Fruit fly (Drosophila melanogaster): ENCODE results near the gene Eig71Eb.

The Eig71Eb gene

DNA sequence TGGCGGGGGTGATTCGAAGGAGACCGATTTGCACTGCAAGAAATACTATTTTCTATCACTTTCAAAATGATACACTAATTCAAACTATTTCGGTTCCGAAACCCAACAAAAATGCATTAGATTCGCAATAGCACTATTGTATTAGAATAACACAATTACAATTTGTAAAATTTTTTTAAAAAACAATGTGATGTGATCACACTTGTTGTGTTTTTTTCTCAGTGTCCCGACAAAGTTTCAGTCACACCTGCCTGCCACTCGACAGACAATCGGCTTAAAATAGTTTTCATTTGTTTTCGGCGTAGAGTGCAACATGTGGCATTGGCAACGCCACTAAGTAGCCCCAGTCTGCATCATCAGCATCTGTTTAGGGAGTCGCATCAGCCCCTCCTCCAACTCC is 25.4 kb downstream of the Eig71Eb start (continued):
- TF ChIP-seq CG4730 (GFP tag; IDR thresholded peaks at IDR 0.05) (no peak), sob (GFP tag; IDR thresholded peaks at IDR 0.05) (no peak), pnt (GFP tag; optimal IDR thresholded peaks at IDR 0.05) (peak; percentile 55), CG7963 (GFP tag; IDR thresholded peaks at IDR 0.05; ENCODE audit: partially characterized antibody) (no peak), CG13287 (GFP tag; IDR thresholded peaks at IDR 0.05; ENCODE audit: partially characterized antibody) (no peak), en (GFP tag; optimal IDR thresholded peaks at IDR 0.05) (no peak), CG8388 (GFP tag; optimal IDR thresholded peaks at IDR 0.05) (peak; percentile 79), CG2116 (GFP tag; optimal IDR thresholded peaks at IDR 0.05) (no peak), mirr (GFP tag; optimal IDR thresholded peaks at IDR 0.05) (no peak), fru (optimal IDR thresholded peaks at IDR 0.05) (no peak), eve (GFP tag; optimal IDR thresholded peaks at IDR 0.05) (peak in 1 of 2 experiments; percentile 52), corto (GFP tag; optimal IDR thresholded peaks at IDR 0.05) (no peak), al (GFP tag; IDR thresholded peaks at IDR 0.05) (no peak), CG10959 (GFP tag; IDR thresholded peaks at IDR 0.05) (peak; percentile 85), CG8290 (GFP tag; optimal IDR thresholded peaks at IDR 0.05) (peak; percentile 62), CG8290 (tag; optimal IDR thresholded peaks at IDR 0.05) (peak in 1 of 2 experiments; percentile 26), CG2199 (GFP tag; IDR thresholded peaks at IDR 0.05) (no peak), slou (GFP tag; optimal IDR thresholded peaks at IDR 0.05) (no peak), Optix (GFP tag; IDR thresholded peaks at IDR 0.05) (no peak; the same call in 2 of the 3 replicates), Mad (GFP tag; optimal IDR thresholded peaks at IDR 0.05) (peak; percentile 41), CG13775 (GFP tag; optimal IDR thresholded peaks at IDR 0.05) (peak; percentile 66), sd (tag; optimal IDR thresholded peaks at IDR 0.05) (no peak), CG31388 (GFP tag; optimal IDR thresholded peaks at IDR 0.05) (no peak), E2f2 (GFP tag; IDR thresholded peaks at IDR 0.05) (no peak), seq (GFP tag; IDR thresholded peaks at IDR 0.05) (no peak), Fer2 (tag; optimal IDR thresholded peaks at IDR 0.05) (no peak), Fer3 (tag; optimal IDR thresholded peaks at IDR 0.05) (peak; percentile 4), NC2β (GFP tag; optimal IDR thresholded peaks at IDR 0.05) (peak; percentile 74), fu2 (GFP tag; optimal IDR thresholded peaks at IDR 0.05) (no peak), Adf1 (GFP tag; IDR thresholded peaks at IDR 0.05) (no peak), ash1 (GFP tag; optimal IDR thresholded peaks at IDR 0.05) (no peak), CG10147 (GFP tag; optimal IDR thresholded peaks at IDR 0.05) (no peak), CG12155 (GFP tag; optimal IDR thresholded peaks at IDR 0.05) (peak; percentile 29), Rfx (GFP tag; IDR thresholded peaks at IDR 0.05) (no peak), CG2889 (GFP tag; IDR thresholded peaks at IDR 0.05) (no peak), ci (GFP tag; IDR thresholded peaks at IDR 0.05) (peak; percentile 62; the same call in 2 of the 3 replicates), CG10565 (GFP tag; optimal IDR thresholded peaks at IDR 0.05) (no peak), CG12071 (GFP tag; optimal IDR thresholded peaks at IDR 0.05) (no peak), CG7928 (GFP tag; optimal IDR thresholded peaks at IDR 0.05) (no peak), gsb-n (tag; optimal IDR thresholded peaks at IDR 0.05) (peak; percentile 77), chn (GFP tag; optimal IDR thresholded peaks at IDR 0.05) (peak; percentile 78), run (tag; optimal IDR thresholded peaks at IDR 0.05) (no peak), CG33557 (GFP tag; optimal IDR thresholded peaks at IDR 0.05) (peak; percentile 83), CG10654 (GFP tag; optimal IDR thresholded peaks at IDR 0.05) (peak; percentile 62), HHEX (GFP tag; optimal IDR thresholded peaks at IDR 0.05) (peak; percentile 12), Opbp (GFP tag; IDR thresholded peaks at IDR 0.05; ENCODE audit: partially characterized antibody) (no peak), CG5245 (GFP tag; optimal IDR thresholded peaks at IDR 0.05) (peak; percentile 43), grau (tag; optimal IDR thresholded peaks at IDR 0.05) (peak; percentile 70), CG7839 (tag; optimal IDR thresholded peaks at IDR 0.05) (peak; percentile 71), pfk (GFP tag; optimal IDR thresholded peaks at IDR 0.05) (no peak), CG32772 (GFP tag; IDR thresholded peaks at IDR 0.05) (peak; percentile 50; the same call in 1 of the 2 replicates), cas (GFP tag; IDR thresholded peaks at IDR 0.05) (no peak), Dip3 (GFP tag; optimal IDR thresholded peaks at IDR 0.05) (no peak)

All from whole organism, embryonic.